Fruit fly (Drosophila melanogaster) whole organism, embryonic: Measurements from ENCODE around the gene CG13088.

Source experiments
- Abd-B ChIP-seq: fragments of 200-800 bp; sonication (Bioruptor generic); optimal IDR thresholded peaks from 2 replicates; lab custom pipeline; 2018; ENCODE audit warnings: missing biosample characterization, mild to moderate bottlenecking, missing genetic modification characterization, moderate library complexity
- Aef1 ChIP-seq: fragments of 200-800 bp; sonication (Bioruptor generic); IDR thresholded peaks from 3 replicates; pipeline ENCODE4 v1.3.6; 2022; ENCODE audit warnings: missing biosample characterization, missing genetic modification characterization
- Bgb ChIP-seq: fragments of 200-800 bp; sonication (Bioruptor generic); IDR thresholded peaks from 2 replicates; pipeline ENCODE4 v1.3.6; 2022; ENCODE audit warnings: missing biosample characterization, missing genetic modification characterization; ENCODE audit not compliant: partially characterized antibody
- CG11085 ChIP-seq: fragments of 200-800 bp; sonication (Bioruptor generic); IDR thresholded peaks from 2 replicates; pipeline ENCODE4 v1.3.6; 2022; ENCODE audit warnings: missing biosample characterization, missing genetic modification characterization
- CG11398 ChIP-seq: fragments of 200-800 bp; sonication (Bioruptor generic); optimal IDR thresholded peaks from 2 replicates; lab custom pipeline; 2016; ENCODE audit warnings: missing biosample characterization, missing genetic modification characterization
- CG12155 ChIP-seq: fragments of 200-800 bp; sonication (Bioruptor generic); optimal IDR thresholded peaks from 3 replicates; lab custom pipeline; 2016; ENCODE audit warnings: missing biosample characterization, missing genetic modification characterization
- CG1233 ChIP-seq: fragments of 200-800 bp; sonication (Bioruptor generic); optimal IDR thresholded peaks from 4 replicates; lab custom pipeline; 2018; ENCODE audit warnings: missing biosample characterization, mild to moderate bottlenecking, missing genetic modification characterization
- CG13287 ChIP-seq: fragments of 200-800 bp; sonication (Bioruptor generic); IDR thresholded peaks from 2 replicates; pipeline ENCODE4 v1.3.6; 2022; ENCODE audit warnings: missing biosample characterization, missing genetic modification characterization; ENCODE audit not compliant: partially characterized antibody
- CG13424 ChIP-seq: fragments of 200-800 bp; sonication (Bioruptor generic); optimal IDR thresholded peaks from 2 replicates; lab custom pipeline; 2019; ENCODE audit warnings: missing biosample characterization, mild to moderate bottlenecking, missing genetic modification characterization, moderate library complexity
- CG14050 ChIP-seq: fragments of 200-800 bp; sonication (Bioruptor generic); IDR thresholded peaks from 3 replicates; pipeline ENCODE4 v1.3.6; 2022; ENCODE audit warnings: missing biosample characterization, missing genetic modification characterization
- CG14965 ChIP-seq: fragments of 200-800 bp; sonication (Bioruptor generic); optimal IDR thresholded peaks from 2 replicates; lab custom pipeline; 2016; ENCODE audit warnings: missing biosample characterization, missing genetic modification characterization, borderline replicate concordance
- CG15073 ChIP-seq: fragments of 200-800 bp; sonication (Bioruptor generic); optimal IDR thresholded peaks from 2 replicates; lab custom pipeline; 2016; ENCODE audit warnings: missing biosample characterization, missing genetic modification characterization
- CG15269 ChIP-seq: fragments of 200-800 bp; sonication (Bioruptor generic); optimal IDR thresholded peaks from 2 replicates; lab custom pipeline; 2018; ENCODE audit warnings: missing biosample characterization, mild to moderate bottlenecking, missing genetic modification characterization, moderate library complexity
- CG15514 ChIP-seq: fragments of 200-800 bp; sonication (Bioruptor generic); optimal IDR thresholded peaks from 3 replicates; lab custom pipeline; 2017; ENCODE audit warnings: missing biosample characterization, missing genetic modification characterization, mild to moderate bottlenecking, moderate library complexity, missing genetic modification reagents
- CG1792 ChIP-seq: fragments of 200-800 bp; sonication (Bioruptor generic); optimal IDR thresholded peaks from 2 replicates; lab custom pipeline; 2016; ENCODE audit warnings: missing biosample characterization, missing genetic modification characterization
- CG18599 ChIP-seq: fragments of 200-800 bp; sonication (Bioruptor generic); optimal IDR thresholded peaks from 3 replicates; lab custom pipeline; 2017; ENCODE audit warnings: missing biosample characterization, missing genetic modification characterization, mild to moderate bottlenecking, moderate library complexity, missing genetic modification reagents
- CG18619 ChIP-seq: fragments of 200-800 bp; sonication (Bioruptor generic); optimal IDR thresholded peaks from 3 replicates; lab custom pipeline; 2017; ENCODE audit warnings: missing biosample characterization, mild to moderate bottlenecking, missing genetic modification characterization
- CG2129 ChIP-seq: fragments of 200-800 bp; sonication (Bioruptor generic); IDR thresholded peaks from 2 replicates; pipeline ENCODE4 v1.3.6; 2022; ENCODE audit warnings: missing biosample characterization, missing genetic modification characterization; ENCODE audit not compliant: partially characterized antibody
- CG3281 ChIP-seq: fragments of 200-800 bp; sonication (Bioruptor generic); optimal IDR thresholded peaks from 3 replicates; lab custom pipeline; 2017; ENCODE audit warnings: missing biosample characterization, mild to moderate bottlenecking, missing genetic modification characterization
- CG5245 ChIP-seq: fragments of 200-800 bp; sonication (Bioruptor generic); optimal IDR thresholded peaks from 3 replicates; lab custom pipeline; 2016; ENCODE audit warnings: missing biosample characterization, missing genetic modification characterization
- CG6654 ChIP-seq: fragments of 200-800 bp; sonication (Bioruptor generic); optimal IDR thresholded peaks from 2 replicates; lab custom pipeline; 2017; ENCODE audit warnings: missing biosample characterization, mild to moderate bottlenecking, missing genetic modification characterization
- CG7745 ChIP-seq: fragments of 200-800 bp; sonication (Bioruptor generic); optimal IDR thresholded peaks from 2 replicates; lab custom pipeline; 2018; ENCODE audit warnings: missing biosample characterization, mild to moderate bottlenecking, missing genetic modification characterization, moderate library complexity
- CG7839 ChIP-seq: fragments of 200-800 bp; sonication (Bioruptor generic); optimal IDR thresholded peaks from 3 replicates; lab custom pipeline; 2018; ENCODE audit warnings: missing biosample characterization, mild to moderate bottlenecking, missing genetic modification characterization, moderate library complexity
- CG8290 ChIP-seq, 3 experiments: fragments of 200-800 bp; sonication (Bioruptor generic); optimal IDR thresholded peaks; 2 replicates each; lab custom pipeline; 2016 to 2019; ENCODE audit warnings: missing biosample characterization in 3 of 3, missing genetic modification characterization in 3 of 3, mild to moderate bottlenecking in 2 of 3, moderate library complexity in 1 of 3
- CG8388 ChIP-seq: fragments of 200-800 bp; sonication (Bioruptor generic); optimal IDR thresholded peaks from 2 replicates; lab custom pipeline; 2019; ENCODE audit warnings: missing biosample characterization, mild to moderate bottlenecking, missing genetic modification characterization, moderate library complexity
- CkIIα-i1 ChIP-seq: fragments of 200-800 bp; sonication (Bioruptor generic); IDR thresholded peaks from 2 replicates; pipeline ENCODE4 v1.3.6; 2022; ENCODE audit warnings: missing biosample characterization, missing genetic modification characterization
- CrebB ChIP-seq: fragments of 200-800 bp; sonication (Bioruptor generic); optimal IDR thresholded peaks from 3 replicates; lab custom pipeline; 2018; ENCODE audit warnings: missing biosample characterization, mild to moderate bottlenecking, missing genetic modification characterization
- D ChIP-seq, 2 experiments: fragments of 200-800 bp in 1 of 2; fragments of >200 bp in 1 of 2; sonication (Bioruptor generic) in 1 of 2; optimal IDR thresholded peaks; 2 replicates in 1 of 2; 3 replicates in 1 of 2; lab custom pipeline; 2017; ENCODE audit warnings: mild to moderate bottlenecking in 1 of 2, missing biosample characterization in 1 of 2, missing genetic modification characterization in 1 of 2, missing genetic modification reagents in 1 of 2
- Dip2 ChIP-seq: fragments of 200-800 bp; sonication (Bioruptor generic); IDR thresholded peaks from 2 replicates; pipeline ENCODE4 v1.3.6; 2022; ENCODE audit warnings: missing biosample characterization, missing genetic modification characterization
- HLH3B ChIP-seq: fragments of 200-800 bp; sonication (Bioruptor generic); IDR thresholded peaks from 2 replicates; pipeline ENCODE4 v1.3.6; 2022; ENCODE audit warnings: missing biosample characterization, missing genetic modification characterization
- Meics ChIP-seq: fragments of 200-800 bp; sonication (Bioruptor generic); optimal IDR thresholded peaks from 2 replicates; lab custom pipeline; 2017; ENCODE audit warnings: missing biosample characterization, mild to moderate bottlenecking, missing genetic modification characterization
- Opbp ChIP-seq: fragments of 200-800 bp; sonication (Bioruptor generic); IDR thresholded peaks from 3 replicates; pipeline ENCODE4 v1.3.6; 2022; ENCODE audit warnings: missing biosample characterization, missing genetic modification characterization; ENCODE audit not compliant: partially characterized antibody
- Rfx ChIP-seq: fragments of 200-800 bp; sonication (Bioruptor generic); IDR thresholded peaks from 2 replicates; pipeline ENCODE4 v1.3.6; 2022; ENCODE audit warnings: missing biosample characterization, missing genetic modification characterization
- Taf1 ChIP-seq: fragments of 200-800 bp; sonication (Bioruptor generic); IDR thresholded peaks from 2 replicates; pipeline ENCODE4 v1.3.6; 2022; ENCODE audit warnings: missing biosample characterization, missing genetic modification characterization
- Xbp1 ChIP-seq: fragments of 200-800 bp; sonication (Bioruptor generic); optimal IDR thresholded peaks from 3 replicates; lab custom pipeline; 2016; ENCODE audit warnings: missing biosample characterization, mild to moderate bottlenecking, missing genetic modification characterization
- ase ChIP-seq: fragments of 200-800 bp; sonication (Bioruptor generic); IDR thresholded peaks from 3 replicates; pipeline ENCODE4 v1.3.6; 2022; ENCODE audit warnings: missing biosample characterization, missing genetic modification characterization
- bab2 ChIP-seq: fragments of 200-800 bp; sonication (Bioruptor generic); optimal IDR thresholded peaks from 2 replicates; lab custom pipeline; 2016; ENCODE audit warnings: missing biosample characterization, missing genetic modification characterization
- grau ChIP-seq: fragments of 200-800 bp; optimal IDR thresholded peaks from 3 replicates; lab custom pipeline; 2019; ENCODE audit warnings: missing biosample characterization, mild to moderate bottlenecking, missing genetic modification characterization, moderate library complexity
- jumu ChIP-seq: fragments of 200-800 bp; sonication (Bioruptor generic); optimal IDR thresholded peaks from 3 replicates; lab custom pipeline; 2016; ENCODE audit warnings: missing biosample characterization, missing genetic modification characterization
- knrl ChIP-seq: fragments of 200-800 bp; sonication (Bioruptor generic); IDR thresholded peaks from 3 replicates; pipeline ENCODE4 v1.3.6; 2022; ENCODE audit warnings: missing biosample characterization, missing genetic modification characterization; ENCODE audit not compliant: partially characterized antibody
- oc ChIP-seq: fragments of 200-800 bp; sonication (Bioruptor generic); optimal IDR thresholded peaks from 2 replicates; lab custom pipeline; 2018; ENCODE audit warnings: missing biosample characterization, mild to moderate bottlenecking, missing genetic modification characterization, moderate library complexity
- onecut ChIP-seq: fragments of 200-800 bp; sonication (Bioruptor generic); IDR thresholded peaks from 2 replicates; pipeline ENCODE4 v1.3.6; 2022; ENCODE audit warnings: missing biosample characterization, missing genetic modification characterization
- salm ChIP-seq: fragments of 200-800 bp; sonication (Bioruptor generic); optimal IDR thresholded peaks from 2 replicates; lab custom pipeline; 2018; ENCODE audit warnings: missing biosample characterization, mild to moderate bottlenecking, missing genetic modification characterization
- sens ChIP-seq: fragments of 200-800 bp; sonication (Bioruptor generic); peaks from one replicate; lab custom pipeline; 2016; ENCODE audit warnings: missing biosample characterization, missing genetic modification characterization
- shn ChIP-seq: fragments of 200-800 bp; sonication (Bioruptor generic); optimal IDR thresholded peaks from 3 replicates; lab custom pipeline; 2016; ENCODE audit warnings: missing biosample characterization, missing genetic modification characterization
- sim ChIP-seq: fragments of 200-800 bp; sonication (Bioruptor generic); IDR thresholded peaks from 2 replicates; pipeline ENCODE4 v1.3.6; 2022; ENCODE audit warnings: missing biosample characterization, missing genetic modification characterization
- tin ChIP-seq: fragments of 200-800 bp; sonication (Bioruptor generic); optimal IDR thresholded peaks from 3 replicates; lab custom pipeline; 2016; ENCODE audit warnings: missing biosample characterization, missing genetic modification characterization
- trem ChIP-seq: fragments of 200-800 bp; optimal IDR thresholded peaks from 3 replicates; lab custom pipeline; 2019; ENCODE audit warnings: missing biosample characterization, mild to moderate bottlenecking, missing genetic modification characterization, moderate library complexity
- unc-4 ChIP-seq: fragments of 200-800 bp; sonication (Bioruptor generic); IDR thresholded peaks from 2 replicates; pipeline ENCODE4 v1.3.6; 2022; ENCODE audit warnings: missing biosample characterization, missing genetic modification characterization; ENCODE audit not compliant: partially characterized antibody
- vfl ChIP-seq: fragments of 200-800 bp; sonication (Bioruptor generic); optimal IDR thresholded peaks from 2 replicates; lab custom pipeline; 2016; ENCODE audit warnings: missing biosample characterization, missing genetic modification characterization

Gene CG13088

DNA sequence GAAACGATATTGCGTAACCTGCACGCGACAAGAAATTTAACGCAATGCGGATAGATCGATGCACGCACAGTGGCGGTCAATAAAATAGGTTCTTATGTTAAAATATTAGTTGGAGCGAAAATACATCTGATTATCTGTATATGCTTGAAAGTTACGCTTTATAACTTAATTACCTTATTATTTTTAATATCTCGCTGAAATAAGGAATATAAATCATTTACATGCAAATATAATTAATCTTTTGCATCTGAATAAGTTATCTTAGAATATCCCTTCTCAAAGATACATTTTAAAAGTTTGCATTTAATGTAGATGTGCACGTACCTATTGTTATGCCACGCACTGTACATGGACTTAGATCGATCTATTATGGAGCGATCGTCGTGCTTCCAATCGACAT is 17.1 kb upstream of the CG13088 start (continued):
- TF ChIP-seq Rfx (GFP tag; lab: Robert Waterston, UW) = no peak
- no peak for TF ChIP-seq CG11398 (GFP tag; lab: Kevin White, UChicago)
- TF ChIP-seq Aef1 = no peak
- no peak for TF ChIP-seq CG8290 (GFP tag; optimal IDR thresholded peaks at IDR 0.05; lab: Kevin White, UChicago)
- no peak for TF ChIP-seq CG8290 (tag; optimal IDR thresholded peaks at IDR 0.05; lab: Kevin White, UChicago)
- TF ChIP-seq CG6654 (GFP tag; lab: Kevin White, UChicago) = no peak
- TF ChIP-seq CG1792 (GFP tag; lab: Kevin White, UChicago) = no peak
- no peak for TF ChIP-seq D (optimal IDR thresholded peaks at IDR 0.05; lab: Kevin White, UChicago)
- TF ChIP-seq D (GFP tag; optimal IDR thresholded peaks at IDR 0.05; lab: Kevin White, UChicago) = peak; percentile 46
- no peak for TF ChIP-seq bab2 (GFP tag; lab: Kevin White, UChicago)
- TF ChIP-seq CG11085 (GFP tag; lab: Robert Waterston, UW) = no peak
- TF ChIP-seq CG5245 (GFP tag; lab: Kevin White, UChicago) = no peak
- TF ChIP-seq unc-4 (GFP tag; lab: Robert Waterston, UW) = no peak
- no peak for TF ChIP-seq salm (tag; lab: Kevin White, UChicago)
- no peak for TF ChIP-seq oc (tag; lab: Kevin White, UChicago)
- no peak for TF ChIP-seq CG7745
- no peak for TF ChIP-seq CG13287 (GFP tag; lab: Robert Waterston, UW)
- no peak for TF ChIP-seq CG15514 (GFP tag; lab: Kevin White, UChicago)
- no peak for TF ChIP-seq Taf1
- no peak for TF ChIP-seq CG2129
- peak; percentile 48 for TF ChIP-seq CG7839
- TF ChIP-seq Opbp (GFP tag; lab: Robert Waterston, UW) = no peak
- peak; percentile 31 for TF ChIP-seq CG13424 (tag; lab: Kevin White, UChicago)
- TF ChIP-seq trem (tag; lab: Kevin White, UChicago) = peak; percentile 49
- TF ChIP-seq sim = no peak
- no peak for TF ChIP-seq CrebB (tag; lab: Kevin White, UChicago)
- TF ChIP-seq CG12155 (GFP tag; lab: Kevin White, UChicago) = no peak
- TF ChIP-seq CG14050 (GFP tag; lab: Robert Waterston, UW) = no peak
- no peak for TF ChIP-seq CG1233 (GFP tag; lab: Kevin White, UChicago)
- peak; percentile 17 for TF ChIP-seq Xbp1 (GFP tag; lab: Kevin White, UChicago)
- no peak for TF ChIP-seq CG3281 (GFP tag; lab: Kevin White, UChicago)
- TF ChIP-seq sens (GFP tag; lab: Kevin White, UChicago) = peak; percentile 84
- TF ChIP-seq CG18619 (GFP tag; lab: Kevin White, UChicago) = no peak
- TF ChIP-seq onecut = no peak
- no peak for TF ChIP-seq Abd-B (GFP tag; lab: Kevin White, UChicago)
- no peak for TF ChIP-seq CG18599 (GFP tag; lab: Kevin White, UChicago)
- no peak for TF ChIP-seq Meics (GFP tag; lab: Kevin White, UChicago)
- TF ChIP-seq CkIIα-i1 (GFP tag; lab: Robert Waterston, UW) = no peak
- no peak for TF ChIP-seq shn (GFP tag; lab: Kevin White, UChicago)
- peak; percentile 38 for TF ChIP-seq grau (tag; lab: Kevin White, UChicago)
- TF ChIP-seq CG8388 (GFP tag; lab: Kevin White, UChicago) = peak; percentile 49
- TF ChIP-seq vfl (GFP tag; lab: Kevin White, UChicago) = no peak
- TF ChIP-seq CG15073 = no peak
- TF ChIP-seq CG15269 = no peak
- no peak for TF ChIP-seq CG14965 (GFP tag; lab: Kevin White, UChicago)
- TF ChIP-seq tin (GFP tag; lab: Kevin White, UChicago) = no peak
- TF ChIP-seq Dip2 (GFP tag; lab: Robert Waterston, UW) = no peak
- no peak for TF ChIP-seq ase
- TF ChIP-seq jumu (GFP tag; lab: Kevin White, UChicago) = no peak
- TF ChIP-seq HLH3B (GFP tag; lab: Robert Waterston, UW) = no peak; the same call in 1 of the 2 replicates
- TF ChIP-seq Bgb (GFP tag; lab: Robert Waterston, UW) = no peak
- TF ChIP-seq knrl (GFP tag; lab: Robert Waterston, UW) = no peak
